Worm (Caenorhabditis elegans): ENCODE results near the gene str-226.

- no peak for TF ChIP-seq ztf-11 (tag; optimal IDR thresholded peaks at IDR 0.05)
- no peak for TF ChIP-seq nhr-11 (tag; optimal IDR thresholded peaks at IDR 0.05)
- no peak for TF ChIP-seq pha-4 (tag; optimal IDR thresholded peaks at IDR 0.05)
- TF ChIP-seq nhr-28 (tag; optimal IDR thresholded peaks at IDR 0.05): no peak
- TF ChIP-seq pqm-1 (tag; optimal IDR thresholded peaks at IDR 0.05): no peak
- TF ChIP-seq ceh-82 (tag; optimal IDR thresholded peaks at IDR 0.05): no peak
- no peak for TF ChIP-seq elt-3 (tag; optimal IDR thresholded peaks at IDR 0.05)
- TF ChIP-seq ztf-4 (tag; optimal IDR thresholded peaks at IDR 0.05): no peak
- TF ChIP-seq unc-62 (GFP tag; optimal IDR thresholded peaks at IDR 0.05): no peak
Measured at ce11 chrV:3464897-3465296, 47.6 kb upstream of the str-226 start.

Measured in whole organism, L3 larva.